Worm (Caenorhabditis elegans): ENCODE data around the gene dap-3.

dap-3 gene

DNA sequence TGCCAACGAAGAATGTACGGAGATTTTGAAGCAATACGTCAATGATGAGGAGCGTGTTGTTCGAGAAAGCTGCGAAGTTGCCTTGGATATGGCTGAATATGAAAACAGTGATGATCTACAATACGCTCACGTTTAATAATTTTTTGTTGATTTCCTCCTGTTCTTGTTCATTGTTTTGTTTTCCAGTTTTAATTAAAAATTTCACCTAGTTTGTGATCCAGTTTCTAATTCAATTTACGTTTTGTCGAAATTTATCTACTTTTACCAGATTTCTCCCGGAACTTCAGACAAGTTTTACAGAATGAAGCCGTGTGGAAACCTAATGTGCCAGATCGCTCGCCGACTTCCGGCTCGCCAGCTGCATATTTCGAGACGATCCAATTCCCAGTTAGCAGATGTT, at the start of gene dap-3:
TSS of gene dap-3 (plus strand) at position 301 of the 400 bp plus-strand sequence.
- no peak for TF ChIP-seq nfya-1 (tag; optimal IDR thresholded peaks at IDR 0.05; ENCODE audit: borderline replicate concordance, insufficient read depth)
- no peak for TF ChIP-seq unc-62 (GFP tag; optimal IDR thresholded peaks at IDR 0.05)
- no peak for TF ChIP-seq snpc-1.1 (tag; optimal IDR thresholded peaks at IDR 0.05; ENCODE audit: insufficient read depth)
- no peak for TF ChIP-seq let-607 (tag; optimal IDR thresholded peaks at IDR 0.05)
- no peak for TF ChIP-seq F39B2.1 (GFP tag; IDR thresholded peaks at IDR 0.05)
- no peak for TF ChIP-seq B0261.1 (tag; optimal IDR thresholded peaks at IDR 0.05)
- no peak for TF ChIP-seq ztf-22 (GFP tag; optimal IDR thresholded peaks at IDR 0.05)
- TF ChIP-seq F37B4.10 (GFP tag; IDR thresholded peaks at IDR 0.05): no peak
- no peak for TF ChIP-seq pha-4 (tag; optimal IDR thresholded peaks at IDR 0.05)
- TF ChIP-seq Y95B8A.8 (GFP tag; IDR thresholded peaks at IDR 0.05): no peak
- no peak for TF ChIP-seq ztf-25 (GFP tag; IDR thresholded peaks at IDR 0.05)
- no peak for TF ChIP-seq bed-1 (GFP tag; IDR thresholded peaks at IDR 0.05)
- no peak for TF ChIP-seq madf-10 (tag; optimal IDR thresholded peaks at IDR 0.05)
- no peak for TF ChIP-seq madf-6 (GFP tag; IDR thresholded peaks at IDR 0.05)
- TF ChIP-seq Y53G8AR.9 (GFP tag; conservative IDR thresholded peaks at IDR 0.05): no peak
- TF ChIP-seq Y79H2A.3 (GFP tag; conservative IDR thresholded peaks at IDR 0.05): no peak

DNA sequence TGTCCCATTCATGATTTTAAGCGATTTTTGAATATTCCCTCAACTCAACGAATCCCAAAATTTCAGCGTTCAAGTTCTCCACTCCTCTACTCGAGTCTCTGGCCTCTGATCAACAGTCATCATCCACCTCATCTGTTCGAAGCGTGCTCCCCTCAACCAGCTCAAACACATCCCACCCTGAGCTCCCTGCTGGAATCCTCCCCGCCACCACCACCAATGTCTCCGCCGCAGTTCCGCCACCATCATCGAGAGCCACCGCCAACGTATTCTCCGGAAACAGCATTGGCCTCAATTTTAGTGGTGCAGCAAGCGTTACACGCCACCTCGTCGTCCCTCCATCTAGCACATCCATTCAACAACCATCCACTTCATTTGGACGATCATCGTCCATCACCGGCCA, 49.3 kb upstream of the dap-3 start:
- peak; percentile 52; the same call in 1 of the 2 replicates for TF ChIP-seq egrh-3 (GFP tag; IDR thresholded peaks at IDR 0.05)
- TF ChIP-seq F37B4.10 (GFP tag; IDR thresholded peaks at IDR 0.05): no peak
- no peak for TF ChIP-seq F57C9.4 (tag; optimal IDR thresholded peaks at IDR 0.05)
- no peak for TF ChIP-seq B0336.3 (GFP tag; IDR thresholded peaks at IDR 0.05)
- no peak for TF ChIP-seq sea-2 (GFP tag; IDR thresholded peaks at IDR 0.05)
- TF ChIP-seq hlh-12 (tag; optimal IDR thresholded peaks at IDR 0.05): no peak
- no peak for TF ChIP-seq dpl-1 (GFP tag; optimal IDR thresholded peaks at IDR 0.05)
- peak; percentile 11 for TF ChIP-seq chd-7 (tag; optimal IDR thresholded peaks at IDR 0.05)
- no peak for TF ChIP-seq F52B5.7 (tag; optimal IDR thresholded peaks at IDR 0.05)
- peak; percentile 71 for TF ChIP-seq zfh-2 (GFP tag; conservative IDR thresholded peaks at IDR 0.05)
- TF ChIP-seq bed-2 (GFP tag; IDR thresholded peaks at IDR 0.05): no peak
- no peak for TF ChIP-seq mel-28 (tag; optimal IDR thresholded peaks at IDR 0.05; ENCODE audit: borderline replicate concordance)
- no peak for TF ChIP-seq die-1 (tag; optimal IDR thresholded peaks at IDR 0.05)
- TF ChIP-seq madf-3 (GFP tag; IDR thresholded peaks at IDR 0.05): no peak
- TF ChIP-seq nfyb-1 (GFP tag; IDR thresholded peaks at IDR 0.05): no peak
- TF ChIP-seq Y56A3A.18 (GFP tag; IDR thresholded peaks at IDR 0.05): no peak
- TF ChIP-seq attf-5 (GFP tag; optimal IDR thresholded peaks at IDR 0.05): no peak
- TF ChIP-seq F22D6.2 (tag; optimal IDR thresholded peaks at IDR 0.05): no peak
- TF ChIP-seq gei-17 (GFP tag; optimal IDR thresholded peaks at IDR 0.05): no peak
- TF ChIP-seq tlf-1 (GFP tag; optimal IDR thresholded peaks at IDR 0.05): no peak

DNA sequence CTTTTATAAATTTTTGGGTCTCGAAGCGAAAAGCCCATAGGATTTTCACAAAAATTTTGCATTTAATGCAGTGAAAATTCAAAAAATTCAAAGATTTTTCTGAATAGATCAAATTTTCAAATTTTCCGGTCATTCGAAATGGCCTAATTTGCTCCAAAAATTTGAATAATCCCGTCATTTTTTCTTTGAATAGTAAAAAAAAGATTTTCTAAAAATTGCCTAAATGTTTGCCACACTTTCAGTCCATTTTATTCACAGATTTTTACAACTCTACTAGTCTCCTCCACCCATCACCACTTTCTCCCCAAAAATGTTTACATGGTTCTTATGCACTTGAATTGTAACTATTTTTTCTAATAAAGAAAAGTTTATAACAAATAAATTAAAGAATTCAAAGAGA, 46.9 kb upstream of the dap-3 start:
- no peak for TF ChIP-seq mel-28 (tag; optimal IDR thresholded peaks at IDR 0.05; ENCODE audit: borderline replicate concordance)
- TF ChIP-seq lin-26 (GFP tag; IDR thresholded peaks at IDR 0.05): 0 out of 2 replicates have a peak, but pooled peaks have one; percentile 10

DNA sequence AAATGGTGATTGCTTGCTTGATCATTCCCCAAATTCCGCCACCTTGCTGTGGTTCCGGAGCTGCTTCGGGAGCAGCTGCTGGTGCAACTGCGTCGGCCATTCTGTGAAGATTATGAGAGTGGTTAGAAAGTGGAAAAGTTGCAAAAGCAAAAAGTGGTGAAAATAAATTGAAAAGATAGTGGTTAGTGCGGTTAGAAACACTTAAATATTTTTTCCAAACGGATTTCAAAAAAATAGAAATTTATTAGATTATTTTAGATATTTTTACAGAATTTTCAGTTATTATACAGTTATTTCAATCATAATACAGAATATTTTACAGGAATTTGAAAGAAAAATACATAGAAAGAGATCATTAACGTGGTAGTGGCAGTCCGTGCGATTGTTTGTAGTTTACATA, 43.4 kb upstream of the dap-3 start, which contains the start of gene R166.2:
TSS of gene R166.2 (minus strand) at position 101 of the 400 bp plus-strand sequence.
- no peak for TF ChIP-seq T26A5.8 (tag; optimal IDR thresholded peaks at IDR 0.05)
- TF ChIP-seq efl-1 (GFP tag; optimal IDR thresholded peaks at IDR 0.05): no peak
- TF ChIP-seq fkh-3 (tag; optimal IDR thresholded peaks at IDR 0.05): no peak
- TF ChIP-seq bed-2 (GFP tag; IDR thresholded peaks at IDR 0.05): no peak
- no peak for TF ChIP-seq madf-8 (GFP tag; conservative IDR thresholded peaks at IDR 0.05)
- TF ChIP-seq madf-6 (GFP tag; IDR thresholded peaks at IDR 0.05): no peak
- TF ChIP-seq lin-35 (GFP tag; optimal IDR thresholded peaks at IDR 0.05): no peak
- no peak for TF ChIP-seq pha-4 (tag; optimal IDR thresholded peaks at IDR 0.05)
- no peak for TF ChIP-seq lsy-27 (tag; optimal IDR thresholded peaks at IDR 0.05; ENCODE audit: borderline replicate concordance, insufficient read depth)
- TF ChIP-seq D2030.7 (GFP tag; IDR thresholded peaks at IDR 0.05): no peak
